Fruit fly (Drosophila melanogaster) whole organism: ENCODE measurements around the gene kibra.

ENCODE experiments used
- CG8478 ChIP-seq: fragments of >200 bp; optimal IDR thresholded peaks from 2 replicates; lab custom pipeline; 2018; ENCODE audit warnings: inconsistent platforms
- Dll ChIP-seq: fragments of >200 bp; optimal IDR thresholded peaks from 2 replicates; lab custom pipeline; 2017
- EcR ChIP-seq, 2 experiments: fragments of >200 bp; optimal IDR thresholded peaks; 2 replicates each; lab custom pipeline; 2017; ENCODE audit warnings: missing biosample characterization in 2 of 2, missing genetic modification characterization in 2 of 2, missing genetic modification reagents in 2 of 2
- pan ChIP-seq: fragments of >200 bp; optimal IDR thresholded peaks from 2 replicates; lab custom pipeline; 2017
- psq ChIP-seq: fragments of >200 bp; optimal IDR thresholded peaks from 2 replicates; lab custom pipeline; 2017
- usp ChIP-seq: fragments of >200 bp; optimal IDR thresholded peaks from 2 replicates; lab custom pipeline; 2017; ENCODE audit warnings: missing biosample characterization, missing genetic modification characterization, mixed read lengths

The kibra gene

dm6 chr3R:14707703-14708643, 16.1 kb downstream of the kibra start:
- TF ChIP-seq psq (lab: Kevin White, UChicago) = no peak
- TF ChIP-seq Dll (lab: Kevin White, UChicago) = no peak
- no peak for TF ChIP-seq usp
- TF ChIP-seq EcR (GFP tag; optimal IDR thresholded peaks at IDR 0.05; lab: Kevin White, UChicago) = no peak
- no peak for TF ChIP-seq pan (lab: Kevin White, UChicago)
- no peak for TF ChIP-seq CG8478 (lab: Kevin White, UChicago)

DNA sequence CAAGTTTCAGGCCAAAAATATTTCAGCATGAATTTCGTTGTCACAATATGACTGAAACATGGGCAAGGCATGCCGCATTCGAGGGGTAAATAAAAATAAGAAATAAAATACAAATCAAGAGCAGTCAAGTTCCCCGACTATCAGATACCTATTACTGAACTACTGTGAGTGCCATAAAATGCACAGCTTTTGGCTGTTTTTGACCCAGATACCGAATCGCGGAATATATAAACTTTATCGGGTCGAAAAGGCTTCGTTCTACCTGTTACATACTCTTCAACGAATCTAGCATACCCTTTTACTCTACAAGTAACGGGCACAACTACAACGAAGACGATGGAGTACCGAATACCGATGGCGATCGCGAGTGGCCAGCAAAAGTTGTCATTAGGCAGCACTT, 17.2 kb downstream of the kibra start:
- no peak for TF ChIP-seq Dll (lab: Kevin White, UChicago)
- peak; percentile 75 for TF ChIP-seq pan (lab: Kevin White, UChicago)

DNA sequence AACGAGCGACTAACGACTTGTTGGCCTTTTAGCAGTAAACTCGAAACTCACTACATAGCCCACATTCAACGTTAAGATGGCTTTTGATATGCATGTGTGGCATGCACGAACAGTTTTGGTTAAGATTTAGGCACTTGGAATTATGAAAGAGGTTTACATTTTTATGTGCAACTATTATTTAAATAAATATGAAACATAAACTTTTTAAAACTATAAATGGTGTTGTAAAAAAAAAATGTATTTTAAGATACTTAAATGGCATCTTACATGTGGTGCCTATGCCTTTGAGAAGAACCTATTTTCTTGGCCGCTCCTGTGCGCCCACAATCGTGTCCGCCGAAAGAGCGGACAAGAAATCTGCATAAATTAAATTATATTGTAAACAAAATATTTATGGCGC, 17.7 kb downstream of the kibra start:
- TF ChIP-seq psq (lab: Kevin White, UChicago) = no peak
- TF ChIP-seq Dll (lab: Kevin White, UChicago) = no peak
- no peak for TF ChIP-seq EcR (GFP tag; optimal IDR thresholded peaks at IDR 0.05; lab: Kevin White, UChicago)
- no peak for TF ChIP-seq pan (lab: Kevin White, UChicago)
- no peak for TF ChIP-seq CG8478 (lab: Kevin White, UChicago)
- no peak for TF ChIP-seq usp

dm6 chr3R:14705270-14705669, 18.8 kb downstream of the kibra start:
- no peak for TF ChIP-seq psq (lab: Kevin White, UChicago)
- no peak for TF ChIP-seq Dll (lab: Kevin White, UChicago)
- TF ChIP-seq EcR (GFP tag; optimal IDR thresholded peaks at IDR 0.05; lab: Kevin White, UChicago) = no peak
- no peak for TF ChIP-seq pan (lab: Kevin White, UChicago)
- no peak for TF ChIP-seq CG8478 (lab: Kevin White, UChicago)
- no peak for TF ChIP-seq usp

- TF ChIP-seq CG8478 (lab: Kevin White, UChicago) = no peak
- no peak for TF ChIP-seq Dll (lab: Kevin White, UChicago)
- TF ChIP-seq EcR (GFP tag; optimal IDR thresholded peaks at IDR 0.05; lab: Kevin White, UChicago) = peak in 1 of 2 experiments; percentile 22
- TF ChIP-seq usp = no peak
- TF ChIP-seq pan (lab: Kevin White, UChicago) = no peak
Observed at dm6 chr3R:14703302-14704192, 20.5 kb downstream of the kibra start.

- TF ChIP-seq Dll (lab: Kevin White, UChicago) (no peak), psq (lab: Kevin White, UChicago) (no peak)
Observed at dm6 chr3R:14696949-14697513, 27.0 kb downstream of the kibra start, which contains the start of gene Meltrin. Gene Meltrin, minus strand, starts transcription at chr3R:14697292.

DNA sequence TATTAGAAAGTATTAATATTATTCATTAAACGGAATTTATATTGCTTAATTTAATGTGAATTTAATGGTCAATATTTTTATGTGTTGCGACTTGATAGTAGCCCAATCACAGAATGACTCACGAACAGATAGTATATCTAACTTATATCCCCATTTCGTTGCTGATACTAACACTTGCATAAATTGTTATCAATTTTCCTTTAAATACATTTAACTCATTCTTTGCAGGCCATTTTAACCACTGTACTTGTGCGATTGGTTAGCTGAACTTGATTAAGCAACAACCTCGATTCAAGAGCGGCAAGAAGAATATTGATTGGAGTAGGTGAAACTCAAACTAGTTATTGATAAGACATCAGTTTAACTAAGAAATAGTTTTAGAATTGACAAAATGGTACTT, 28.4 kb downstream of the kibra start:
- no peak for TF ChIP-seq pan (lab: Kevin White, UChicago)
- no peak for TF ChIP-seq usp
- no peak for TF ChIP-seq psq (lab: Kevin White, UChicago)
- TF ChIP-seq CG8478 (lab: Kevin White, UChicago) = no peak
- TF ChIP-seq EcR (GFP tag; optimal IDR thresholded peaks at IDR 0.05; lab: Kevin White, UChicago) = no peak
- no peak for TF ChIP-seq Dll (lab: Kevin White, UChicago)

DNA sequence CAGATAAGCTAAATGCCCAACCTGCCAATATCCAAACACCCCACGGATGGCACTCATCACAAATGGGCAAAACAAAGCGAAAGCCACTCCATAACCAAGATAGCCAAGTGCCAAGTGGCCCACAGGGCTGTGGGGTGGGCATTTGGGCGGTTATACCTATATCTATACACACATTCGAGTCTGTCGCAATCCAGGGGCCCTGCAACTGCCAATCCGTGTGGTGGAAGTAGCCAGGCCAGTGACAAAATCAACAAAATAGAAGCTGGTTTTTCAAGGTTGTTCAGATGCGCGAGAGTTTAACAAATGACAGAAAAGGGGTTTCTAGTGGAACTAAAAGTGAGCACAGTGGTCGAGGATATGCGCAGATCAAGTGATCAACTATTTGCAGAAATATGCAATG, 29.0 kb downstream of the kibra start:
- TF ChIP-seq pan (lab: Kevin White, UChicago) (no peak), usp (no peak), psq (lab: Kevin White, UChicago) (no peak), EcR (GFP tag; optimal IDR thresholded peaks at IDR 0.05; lab: Kevin White, UChicago) (no peak), CG8478 (lab: Kevin White, UChicago) (no peak), Dll (lab: Kevin White, UChicago) (no peak)

- no peak for TF ChIP-seq EcR (GFP tag; optimal IDR thresholded peaks at IDR 0.05; lab: Kevin White, UChicago)
Observed at dm6 chr3R:14694583-14694982, 29.5 kb downstream of the kibra start.

- TF ChIP-seq CG8478 (lab: Kevin White, UChicago) (no peak), pan (lab: Kevin White, UChicago) (no peak), psq (lab: Kevin White, UChicago) (no peak), usp (no peak)
Observed at dm6 chr3R:14692971-14693253, 31.1 kb downstream of the kibra start.

DNA sequence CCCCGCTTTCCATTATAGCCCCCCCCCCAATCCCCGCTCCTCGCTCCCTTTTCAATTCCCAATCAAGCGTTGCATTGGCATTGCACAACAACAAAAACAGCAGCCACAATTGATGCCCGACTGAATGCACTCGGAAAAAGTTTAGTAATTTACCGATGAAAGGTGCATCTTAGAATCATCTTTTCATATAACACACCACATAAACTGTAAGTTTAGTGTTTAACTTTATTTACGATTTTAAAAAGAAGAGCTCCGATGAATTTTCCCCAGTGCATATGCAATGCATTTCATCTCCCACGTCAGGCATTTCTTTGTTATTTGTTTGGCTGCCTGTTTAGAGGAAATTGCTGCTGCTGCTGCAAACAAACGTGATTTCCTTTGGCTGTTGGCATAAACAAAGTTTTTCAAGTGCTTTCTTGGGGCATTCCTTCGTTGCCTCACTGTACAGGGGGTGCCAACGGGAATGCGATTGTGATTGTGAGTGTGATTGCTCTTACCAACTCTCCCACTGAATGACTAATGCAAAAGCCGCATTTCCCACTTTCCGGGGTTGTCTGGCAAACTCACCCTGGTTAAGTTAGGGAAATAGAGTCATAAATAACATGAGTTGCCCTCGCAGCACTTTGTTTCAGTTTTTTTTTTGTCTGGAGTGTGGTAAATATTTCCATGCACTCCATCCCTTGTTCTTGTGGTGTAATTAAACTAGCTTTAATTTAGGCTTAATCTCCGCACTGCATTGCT, 31.7 kb downstream of the kibra start:
- no peak for TF ChIP-seq CG8478 (lab: Kevin White, UChicago)
- no peak for TF ChIP-seq EcR (GFP tag; optimal IDR thresholded peaks at IDR 0.05; lab: Kevin White, UChicago)
- TF ChIP-seq pan (lab: Kevin White, UChicago) = no peak
- TF ChIP-seq psq (lab: Kevin White, UChicago) = no peak
- no peak for TF ChIP-seq Dll (lab: Kevin White, UChicago)
- no peak for TF ChIP-seq usp
